Fruit fly (Drosophila melanogaster): ENCODE data around the gene ovo.
A peak's percentile ranks its signal among the peaks of the same experiment; 100 is the strongest.

ovo gene

DNA sequence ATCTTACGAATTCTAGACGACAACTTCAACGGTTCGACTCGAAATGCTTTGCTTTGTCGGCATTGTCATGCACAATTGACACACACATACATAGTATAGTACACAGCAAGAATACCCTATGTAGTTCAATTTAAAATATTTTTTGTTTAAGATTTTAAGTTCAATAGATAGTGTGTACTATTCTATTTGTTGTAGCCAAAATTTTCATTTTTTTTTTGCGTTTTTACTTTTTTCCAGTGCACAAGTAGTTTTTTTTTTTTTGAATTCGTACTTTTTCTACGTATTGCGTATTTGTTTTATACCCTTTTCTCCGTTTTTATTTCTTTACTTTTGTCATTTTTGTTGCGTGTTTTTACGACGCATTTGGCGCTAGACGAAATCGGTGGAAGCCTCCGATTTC lies 13.9 kb downstream of the ovo start (continued):
- TF ChIP-seq salr (GFP tag; optimal IDR thresholded peaks at IDR 0.05) = no peak
- no peak for TF ChIP-seq Blimp-1 (GFP tag; optimal IDR thresholded peaks at IDR 0.05)
- TF ChIP-seq spab (GFP tag; optimal IDR thresholded peaks at IDR 0.05) = no peak
- peak; percentile 18 for TF ChIP-seq CG8632 (GFP tag; optimal IDR thresholded peaks at IDR 0.05)
- peak; percentile 17 for TF ChIP-seq topi (GFP tag; optimal IDR thresholded peaks at IDR 0.05)
- TF ChIP-seq CG8319 (GFP tag; optimal IDR thresholded peaks at IDR 0.05) = no peak
- no peak for TF ChIP-seq cyc (GFP tag; optimal IDR thresholded peaks at IDR 0.05)

DNA sequence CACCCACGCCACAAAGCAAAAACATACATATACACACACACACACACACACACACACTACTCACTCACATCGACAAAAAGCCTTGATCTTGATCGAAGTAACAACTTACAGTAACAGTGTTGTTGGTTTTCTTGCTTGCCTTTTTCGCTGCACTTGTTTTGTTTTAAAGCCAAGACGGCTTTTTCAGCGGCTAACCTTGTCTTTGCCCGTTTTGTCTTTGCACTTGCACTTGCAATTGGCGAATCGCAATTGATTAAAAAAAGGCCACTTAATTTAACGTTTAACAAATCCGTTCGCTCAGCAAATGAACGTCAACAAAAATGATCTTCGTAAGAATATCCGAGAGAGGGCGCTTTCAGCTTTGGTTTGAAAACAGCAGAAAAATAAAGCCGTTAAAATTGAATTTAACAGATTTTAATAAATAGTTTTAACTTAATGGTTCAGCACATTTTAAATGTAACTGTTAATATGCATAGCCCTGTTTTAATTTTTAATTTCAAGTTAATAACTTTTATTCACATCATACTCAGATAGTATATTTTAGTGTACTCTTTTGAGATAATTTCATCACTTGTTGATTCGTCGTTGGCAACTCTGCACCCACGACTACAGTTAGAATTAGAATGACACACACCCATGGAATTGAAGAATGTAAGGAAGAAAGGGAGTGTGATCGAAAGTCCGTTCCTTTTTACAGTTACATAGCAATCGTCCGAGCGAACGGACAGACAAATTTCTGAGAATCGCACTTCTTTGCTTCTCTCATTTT lies 15.7 kb downstream of the ovo start:
- TF ChIP-seq CG7368 (GFP tag; optimal IDR thresholded peaks at IDR 0.05) (no peak), Gug (GFP tag; IDR thresholded peaks at IDR 0.05) (no peak), Sox102F (GFP tag; optimal IDR thresholded peaks at IDR 0.05) (no peak), eg (GFP tag; IDR thresholded peaks at IDR 0.05) (no peak), achi (GFP tag; optimal IDR thresholded peaks at IDR 0.05) (no peak), CG11294 (GFP tag; IDR thresholded peaks at IDR 0.05) (no peak), CG8319 (GFP tag; optimal IDR thresholded peaks at IDR 0.05) (no peak), CG11762 (GFP tag; optimal IDR thresholded peaks at IDR 0.05; ENCODE audit: insufficient read depth) (no peak), CG16779 (tag; optimal IDR thresholded peaks at IDR 0.05) (no peak), fd85E (GFP tag; optimal IDR thresholded peaks at IDR 0.05) (no peak), CG15336 (GFP tag; IDR thresholded peaks at IDR 0.05) (no peak), CG6163 (GFP tag; IDR thresholded peaks at IDR 0.05) (no peak)

DNA sequence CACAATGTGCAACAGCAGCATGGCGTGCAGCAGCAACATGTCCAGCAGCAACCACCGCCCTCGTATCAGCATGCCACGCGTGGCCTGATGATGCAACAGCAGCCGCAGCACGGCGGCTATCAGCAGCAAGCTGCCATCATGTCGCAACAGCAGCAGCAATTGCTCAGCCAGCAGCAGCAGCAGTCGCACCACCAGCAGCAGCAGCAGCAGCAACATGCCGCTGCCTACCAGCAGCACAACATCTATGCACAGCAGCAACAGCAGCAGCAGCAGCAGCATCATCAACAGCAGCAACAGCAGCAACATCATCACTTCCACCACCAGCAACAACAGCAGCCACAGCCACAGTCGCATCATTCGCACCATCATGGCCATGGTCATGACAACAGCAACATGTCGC lies 18.6 kb downstream of the ovo start:
- no peak for TF ChIP-seq Hr39 (GFP tag; optimal IDR thresholded peaks at IDR 0.05)
- no peak for TF ChIP-seq CG6163 (GFP tag; IDR thresholded peaks at IDR 0.05)
- no peak for TF ChIP-seq topi (GFP tag; optimal IDR thresholded peaks at IDR 0.05)

DNA sequence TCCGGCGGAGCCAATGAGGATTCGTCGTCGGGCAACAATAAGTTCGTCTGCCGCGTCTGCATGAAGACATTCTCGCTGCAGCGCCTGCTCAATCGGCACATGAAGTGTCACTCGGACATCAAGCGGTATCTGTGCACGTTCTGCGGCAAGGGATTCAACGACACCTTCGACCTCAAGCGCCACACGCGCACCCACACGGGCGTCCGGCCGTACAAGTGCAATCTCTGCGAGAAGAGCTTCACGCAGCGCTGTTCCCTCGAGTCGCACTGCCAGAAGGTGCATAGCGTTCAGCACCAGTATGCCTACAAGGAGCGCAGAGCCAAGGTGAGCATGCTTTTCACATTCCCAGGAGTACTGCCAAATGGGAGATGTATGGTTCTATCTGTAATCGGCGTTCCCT lies 20.4 kb downstream of the ovo start:
- TF ChIP-seq CG11902 (GFP tag; optimal IDR thresholded peaks at IDR 0.05) = no peak
- no peak for TF ChIP-seq salr (GFP tag; optimal IDR thresholded peaks at IDR 0.05)
- no peak for TF ChIP-seq fkh (GFP tag; optimal IDR thresholded peaks at IDR 0.05)
- TF ChIP-seq Sox14 (GFP tag; optimal IDR thresholded peaks at IDR 0.05) = no peak
- TF ChIP-seq Eip78C (GFP tag) = no peak
- no peak for TF ChIP-seq CG8319 (GFP tag; optimal IDR thresholded peaks at IDR 0.05)
- no peak for TF ChIP-seq OdsH (GFP tag; optimal IDR thresholded peaks at IDR 0.05)
- TF ChIP-seq dac (GFP tag; optimal IDR thresholded peaks at IDR 0.05) = no peak
- no peak for TF ChIP-seq Gug (GFP tag; IDR thresholded peaks at IDR 0.05)
- no peak for TF ChIP-seq Sox102F (GFP tag; optimal IDR thresholded peaks at IDR 0.05)
- TF ChIP-seq CG31627 (GFP tag; optimal IDR thresholded peaks at IDR 0.05) = no peak
- no peak for TF ChIP-seq acj6 (GFP tag; optimal IDR thresholded peaks at IDR 0.05)
- no peak for TF ChIP-seq Smox (GFP tag; optimal IDR thresholded peaks at IDR 0.05)
- TF ChIP-seq svp (GFP tag) = no peak
- TF ChIP-seq Eip75B (GFP tag; optimal IDR thresholded peaks at IDR 0.05) = no peak
- TF ChIP-seq spab (GFP tag; optimal IDR thresholded peaks at IDR 0.05) = no peak
- no peak for TF ChIP-seq CG10631 (GFP tag; optimal IDR thresholded peaks at IDR 0.05)
- no peak for TF ChIP-seq CG3919 (GFP tag; optimal IDR thresholded peaks at IDR 0.05)
- TF ChIP-seq dsx (GFP tag; optimal IDR thresholded peaks at IDR 0.05; ENCODE audit: poor library complexity, severe bottlenecking) = no peak
- TF ChIP-seq Sox15 (GFP tag; optimal IDR thresholded peaks at IDR 0.05) = no peak

DNA sequence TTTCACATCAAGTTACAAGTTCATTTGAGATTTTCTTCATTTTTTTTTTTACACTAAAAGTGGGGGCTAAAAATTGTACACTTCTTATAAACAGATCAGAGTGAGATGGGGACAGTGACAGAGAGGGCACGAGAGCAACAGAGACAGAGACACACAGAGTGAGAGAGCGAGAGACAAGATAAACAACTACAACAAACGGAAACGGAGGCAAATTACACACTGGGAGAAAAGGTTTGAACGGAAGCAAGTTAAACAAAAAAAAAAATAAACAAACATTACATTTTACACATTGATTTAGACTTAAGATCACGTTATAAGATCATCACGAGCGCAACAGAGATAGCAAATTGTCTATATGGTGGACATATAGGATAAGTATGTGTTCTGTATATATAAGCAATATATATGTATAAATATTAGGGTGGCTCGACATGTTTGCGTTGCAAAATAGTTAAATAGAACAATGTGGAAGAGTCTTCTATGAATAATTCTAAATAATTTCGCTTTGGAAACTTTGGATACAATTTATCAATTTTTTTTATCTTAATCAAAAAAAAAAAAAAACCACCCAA lies 27.9 kb downstream of the ovo start:
- TF ChIP-seq fkh (GFP tag; optimal IDR thresholded peaks at IDR 0.05) = no peak
- no peak for TF ChIP-seq CG11762 (GFP tag; optimal IDR thresholded peaks at IDR 0.05; ENCODE audit: insufficient read depth)
- no peak for TF ChIP-seq CG15336 (GFP tag; IDR thresholded peaks at IDR 0.05)
- peak; percentile 22 for TF ChIP-seq Met (GFP tag; optimal IDR thresholded peaks at IDR 0.05)
- no peak for TF ChIP-seq salr (GFP tag; optimal IDR thresholded peaks at IDR 0.05)
- TF ChIP-seq achi (GFP tag; optimal IDR thresholded peaks at IDR 0.05) = peak; percentile 12
- TF ChIP-seq Eip75B (GFP tag; optimal IDR thresholded peaks at IDR 0.05) = peak; percentile 4
- no peak for TF ChIP-seq CG10669 (GFP tag; optimal IDR thresholded peaks at IDR 0.05)
- TF ChIP-seq CG4318 (GFP tag; optimal IDR thresholded peaks at IDR 0.05) = no peak
- TF ChIP-seq CG6854 (GFP tag; optimal IDR thresholded peaks at IDR 0.05) = no peak
- peak; percentile 13 for TF ChIP-seq pdm3 (GFP tag; optimal IDR thresholded peaks at IDR 0.05)
- peak; percentile 13 for TF ChIP-seq CG31627 (GFP tag; optimal IDR thresholded peaks at IDR 0.05)
- TF ChIP-seq Blimp-1 (GFP tag; optimal IDR thresholded peaks at IDR 0.05) = no peak
- no peak for TF ChIP-seq CG6808 (GFP tag; optimal IDR thresholded peaks at IDR 0.05)
- TF ChIP-seq Sox14 (GFP tag; optimal IDR thresholded peaks at IDR 0.05) = peak; percentile 11
- peak; percentile 53 for TF ChIP-seq svp (GFP tag)
- no peak for TF ChIP-seq CG11902 (GFP tag; optimal IDR thresholded peaks at IDR 0.05)
- TF ChIP-seq CG7368 (GFP tag; optimal IDR thresholded peaks at IDR 0.05) = no peak
- TF ChIP-seq Smox (GFP tag; optimal IDR thresholded peaks at IDR 0.05) = peak; percentile 15
- TF ChIP-seq CG8632 (GFP tag; optimal IDR thresholded peaks at IDR 0.05) = no peak
- no peak for TF ChIP-seq spab (GFP tag; optimal IDR thresholded peaks at IDR 0.05)
- TF ChIP-seq CG6276 (GFP tag; optimal IDR thresholded peaks at IDR 0.05) = no peak

Data from whole organism, prepupa.